Fruit fly (Drosophila melanogaster): ENCODE measurements around the gene for.

Gene for

dm6 chr2L:3629466-3629865, 27.3 kb downstream of the for start (continued):
- TF ChIP-seq cg (GFP tag; optimal IDR thresholded peaks at IDR 0.05) = no peak
- no peak for TF ChIP-seq CG9817 (tag; optimal IDR thresholded peaks at IDR 0.05)
- TF ChIP-seq h (optimal IDR thresholded peaks at IDR 0.05) = no peak
- peak; percentile 44; the same call in 1 of the 2 replicates for TF ChIP-seq Ptx1 (GFP tag; IDR thresholded peaks at IDR 0.05)
- TF ChIP-seq CG17912 (GFP tag; optimal IDR thresholded peaks at IDR 0.05) = no peak
- TF ChIP-seq gsb (GFP tag; IDR thresholded peaks at IDR 0.05) = no peak
- no peak for TF ChIP-seq ase (GFP tag; IDR thresholded peaks at IDR 0.05)
- TF ChIP-seq dmrt11E (tag; optimal IDR thresholded peaks at IDR 0.05) = no peak
- TF ChIP-seq CG31224 (GFP tag; IDR thresholded peaks at IDR 0.05) = peak; percentile 49
- no peak for TF ChIP-seq inv (GFP tag; IDR thresholded peaks at IDR 0.05; ENCODE audit: partially characterized antibody)
- TF ChIP-seq CTCF (GFP tag; optimal IDR thresholded peaks at IDR 0.05) = no peak
- 0 out of 2 replicates have a peak, but pooled peaks have one; percentile 2 for TF ChIP-seq Rx (GFP tag; IDR thresholded peaks at IDR 0.05)
- TF ChIP-seq Trl (optimal IDR thresholded peaks at IDR 0.05) = no peak
- no peak for TF ChIP-seq Trl (GFP tag; optimal IDR thresholded peaks at IDR 0.05)
- TF ChIP-seq Pdp1 (GFP tag; optimal IDR thresholded peaks at IDR 0.05) = peak; percentile 12 to 17
- TF ChIP-seq onecut (GFP tag; IDR thresholded peaks at IDR 0.05) = no peak
- TF ChIP-seq B-H1 (GFP tag; IDR thresholded peaks at IDR 0.05) = no peak
- no peak for TF ChIP-seq knrl (GFP tag; IDR thresholded peaks at IDR 0.05; ENCODE audit: partially characterized antibody)
- TF ChIP-seq CG14860 (GFP tag; IDR thresholded peaks at IDR 0.05; ENCODE audit: partially characterized antibody) = no peak
- TF ChIP-seq CG10321 (GFP tag; IDR thresholded peaks at IDR 0.05) = no peak
- TF ChIP-seq pita (GFP tag; optimal IDR thresholded peaks at IDR 0.05) = no peak
- TF ChIP-seq CG8359 (GFP tag; optimal IDR thresholded peaks at IDR 0.05; ENCODE audit: borderline replicate concordance) = no peak
- no peak for TF ChIP-seq CG3838 (GFP tag; optimal IDR thresholded peaks at IDR 0.05)
- TF ChIP-seq gt (GFP tag; IDR thresholded peaks at IDR 0.05) = no peak
- TF ChIP-seq CG10979 (tag; optimal IDR thresholded peaks at IDR 0.05) = no peak
- TF ChIP-seq CG7372 (GFP tag; IDR thresholded peaks at IDR 0.05) = peak; percentile 43; the same call in 1 of the 2 replicates
- TF ChIP-seq Hr39 (optimal IDR thresholded peaks at IDR 0.05) = no peak
- peak; percentile 4 for TF ChIP-seq Xbp1 (GFP tag; optimal IDR thresholded peaks at IDR 0.05)
- no peak for TF ChIP-seq sna (GFP tag; IDR thresholded peaks at IDR 0.05; ENCODE audit: partially characterized antibody)
- TF ChIP-seq CG9609 (GFP tag; optimal IDR thresholded peaks at IDR 0.05) = no peak
- no peak for TF ChIP-seq CG2199 (GFP tag; IDR thresholded peaks at IDR 0.05)
- TF ChIP-seq CG9727 (GFP tag; optimal IDR thresholded peaks at IDR 0.05) = no peak
- TF ChIP-seq CG4707 (GFP tag; optimal IDR thresholded peaks at IDR 0.05) = no peak
- TF ChIP-seq wek (GFP tag; optimal IDR thresholded peaks at IDR 0.05) = no peak
- TF ChIP-seq ro (GFP tag; IDR thresholded peaks at IDR 0.05) = no peak
- no peak for TF ChIP-seq crc (GFP tag; optimal IDR thresholded peaks at IDR 0.05)
- no peak for TF ChIP-seq sc (optimal IDR thresholded peaks at IDR 0.05)
- TF ChIP-seq sc (GFP tag; optimal IDR thresholded peaks at IDR 0.05) = no peak
- no peak for TF ChIP-seq CG4820 (GFP tag; optimal IDR thresholded peaks at IDR 0.05)
- TF ChIP-seq caup (GFP tag; optimal IDR thresholded peaks at IDR 0.05; ENCODE audit: severe bottlenecking) = peak; percentile 12
- TF ChIP-seq CG15601 (tag; optimal IDR thresholded peaks at IDR 0.05) = no peak
- peak; percentile 37 for TF ChIP-seq Bteb2 (GFP tag; optimal IDR thresholded peaks at IDR 0.05)
- no peak for TF ChIP-seq CG9437 (GFP tag; optimal IDR thresholded peaks at IDR 0.05)
- TF ChIP-seq so (GFP tag; IDR thresholded peaks at IDR 0.05) = no peak
- TF ChIP-seq nau (GFP tag; optimal IDR thresholded peaks at IDR 0.05) = no peak
- no peak for TF ChIP-seq gro (GFP tag; optimal IDR thresholded peaks at IDR 0.05)
- no peak for TF ChIP-seq slp2 (GFP tag; optimal IDR thresholded peaks at IDR 0.05)
- TF ChIP-seq crp (GFP tag; optimal IDR thresholded peaks at IDR 0.05) = no peak
- TF ChIP-seq NC2β (GFP tag; optimal IDR thresholded peaks at IDR 0.05) = no peak
- TF ChIP-seq Doc2 (GFP tag; IDR thresholded peaks at IDR 0.05) = no peak
- no peak for TF ChIP-seq Opbp (GFP tag; IDR thresholded peaks at IDR 0.05; ENCODE audit: partially characterized antibody)
- TF ChIP-seq CG12744 (GFP tag; optimal IDR thresholded peaks at IDR 0.05) = no peak
- no peak for TF ChIP-seq yki (optimal IDR thresholded peaks at IDR 0.05)
- peak; percentile 13 for TF ChIP-seq az2 (GFP tag; optimal IDR thresholded peaks at IDR 0.05)
